Worm (Caenorhabditis elegans): ENCODE data around the gene cutl-25.

cutl-25 gene

ce11 chrIII:3063084-3063483 is 16.1 kb upstream of the cutl-25 start:
- TF ChIP-seq aha-1 (tag) (peak; percentile 83), set-16 (GFP tag; IDR thresholded peaks at IDR 0.05) (peak; percentile 21; the same call in 1 of the 2 replicates), mdl-1 (tag; optimal IDR thresholded peaks at IDR 0.05) (no peak)

- TF ChIP-seq vab-7 (GFP tag; IDR thresholded peaks at IDR 0.05) (no peak), T26A8.4 (GFP tag; IDR thresholded peaks at IDR 0.05) (no peak), Y48G9A.11 (GFP tag; IDR thresholded peaks at IDR 0.05) (no peak), hmg-1.1 (GFP tag; IDR thresholded peaks at IDR 0.05) (no peak), fos-1 (tag; optimal IDR thresholded peaks at IDR 0.05) (no peak), ztf-11 (tag; optimal IDR thresholded peaks at IDR 0.05) (no peak), lin-29 (GFP tag; IDR thresholded peaks at IDR 0.05) (no peak), T20F7.1 (GFP tag; optimal IDR thresholded peaks at IDR 0.05) (no peak), fkh-10 (GFP tag; optimal IDR thresholded peaks at IDR 0.05) (no peak), madf-5 (GFP tag; IDR thresholded peaks at IDR 0.05) (no peak), lin-13 (GFP tag; optimal IDR thresholded peaks at IDR 0.05) (no peak)
Measured at ce11 chrIII:3061289-3061688, 14.3 kb upstream of the cutl-25 start.

- no peak for TF ChIP-seq cey-2 (tag; optimal IDR thresholded peaks at IDR 0.05; ENCODE audit: borderline replicate concordance, insufficient read depth)
- TF ChIP-seq pha-4 (GFP tag; IDR thresholded peaks at IDR 0.05), result no peak
- TF ChIP-seq pha-4 (tag; optimal IDR thresholded peaks at IDR 0.05), result no peak
- TF ChIP-seq F37D6.2 (tag; optimal IDR thresholded peaks at IDR 0.05), result no peak
- TF ChIP-seq spr-1 (tag; optimal IDR thresholded peaks at IDR 0.05), result no peak
- TF ChIP-seq aly-2 (tag; optimal IDR thresholded peaks at IDR 0.05), result no peak
- TF ChIP-seq daf-19 (GFP tag; conservative IDR thresholded peaks at IDR 0.05), result no peak
- TF ChIP-seq rbr-2 (tag; optimal IDR thresholded peaks at IDR 0.05), result no peak
- no peak for TF ChIP-seq tag-97 (GFP tag; IDR thresholded peaks at IDR 0.05)
- TF ChIP-seq ztf-7 (tag; optimal IDR thresholded peaks at IDR 0.05), result no peak
- no peak for TF ChIP-seq T26A8.4 (GFP tag; IDR thresholded peaks at IDR 0.05)
- TF ChIP-seq madf-9 (GFP tag; conservative IDR thresholded peaks at IDR 0.05), result no peak
- no peak for TF ChIP-seq lin-13 (GFP tag; optimal IDR thresholded peaks at IDR 0.05)
- no peak for TF ChIP-seq daf-16 (GFP tag; optimal IDR thresholded peaks at IDR 0.05)
- TF ChIP-seq daf-16 (tag; optimal IDR thresholded peaks at IDR 0.05), result no peak
- no peak for TF ChIP-seq lin-29 (GFP tag; IDR thresholded peaks at IDR 0.05)
- no peak for TF ChIP-seq tra-1 (GFP tag; IDR thresholded peaks at IDR 0.05)
- no peak for TF ChIP-seq set-16 (GFP tag; IDR thresholded peaks at IDR 0.05)
- no peak for TF ChIP-seq php-3 (GFP tag; IDR thresholded peaks at IDR 0.05)
- TF ChIP-seq snpc-1.2 (GFP tag; IDR thresholded peaks at IDR 0.05), result no peak
Measured at ce11 chrIII:3060262-3060661, 13.3 kb upstream of the cutl-25 start, which contains the start of gene fipr-29. fipr-29 (minus strand) TSS chrIII:3060362.

- 0 out of 2 replicates have a peak, but pooled peaks have one; percentile 44 for TF ChIP-seq snpc-1.2 (GFP tag; IDR thresholded peaks at IDR 0.05)
- no peak for TF ChIP-seq lin-13 (GFP tag; optimal IDR thresholded peaks at IDR 0.05)
- TF ChIP-seq fos-1 (tag; optimal IDR thresholded peaks at IDR 0.05), result no peak
- TF ChIP-seq ceh-44 (GFP tag; IDR thresholded peaks at IDR 0.05), result 0 out of 2 replicates have a peak, but pooled peaks have one; percentile 15
Measured at ce11 chrIII:3055878-3056277, 8.9 kb upstream of the cutl-25 start.

- TF ChIP-seq nhr-28 (tag; optimal IDR thresholded peaks at IDR 0.05) (no peak), mdl-1 (tag; optimal IDR thresholded peaks at IDR 0.05) (no peak), lin-29 (GFP tag; IDR thresholded peaks at IDR 0.05) (no peak), D1046.2 (GFP tag; IDR thresholded peaks at IDR 0.05) (no peak), lim-7 (GFP tag; IDR thresholded peaks at IDR 0.05) (no peak), zip-2 (tag; optimal IDR thresholded peaks at IDR 0.05) (no peak), T20F7.1 (GFP tag; optimal IDR thresholded peaks at IDR 0.05) (no peak), ceh-28 (tag; optimal IDR thresholded peaks at IDR 0.05) (no peak), lin-15B (tag; optimal IDR thresholded peaks at IDR 0.05) (no peak)
Measured at ce11 chrIII:3047909-3048308, 969 bp upstream of the cutl-25 start.

All from whole organism, L4 larva.